6 worm cellular contexts compared by ENCODE assay signal in genomic region chrX:7139614-7140013, ce11.
TF ChIP-seq lines count a peak whose summit lies in the region.

Gene clec-86 (plus strand): TSS chrX:7139875.

TF ChIP-seq in whole organism, L1 larva, 84 proteins besides CTCF, POLR2A, EP300 and RAD21:
- TF ChIP-seq ceh-88 (GFP tag; IDR thresholded peaks at IDR 0.05; lab: Robert Waterston, UW) (no peak), lin-14 (GFP tag; optimal IDR thresholded peaks at IDR 0.05; lab: Kevin White, UChicago) (no peak), nhr-71 (tag; optimal IDR thresholded peaks at IDR 0.05; lab: Kevin White, UChicago) (peak; percentile 31), nhr-90 (tag; optimal IDR thresholded peaks at IDR 0.05; lab: Kevin White, UChicago; ENCODE audit: poor library complexity) (peak; percentile 16), elt-2 (tag; optimal IDR thresholded peaks at IDR 0.05; lab: Kevin White, UChicago) (peak; percentile 89), dsc-1 (tag; optimal IDR thresholded peaks at IDR 0.05; lab: Kevin White, UChicago) (peak; percentile 42), lin-15B (tag; optimal IDR thresholded peaks at IDR 0.05; lab: Kevin White, UChicago) (no peak), jun-1 (tag; optimal IDR thresholded peaks at IDR 0.05; lab: Kevin White, UChicago) (no peak), grh-1 (GFP tag; IDR thresholded peaks at IDR 0.05; lab: Robert Waterston, UW) (no peak), swsn-7 (tag; optimal IDR thresholded peaks at IDR 0.05; lab: Kevin White, UChicago) (no peak), xbp-1 (tag; optimal IDR thresholded peaks at IDR 0.05; lab: Kevin White, UChicago) (no peak), ama-1 (optimal IDR thresholded peaks at IDR 0.05; lab: Kevin White, UChicago) (no peak), tbx-2 (tag; optimal IDR thresholded peaks at IDR 0.05; lab: Kevin White, UChicago) (no peak), egl-27 (tag; optimal IDR thresholded peaks at IDR 0.05; lab: Kevin White, UChicago) (no peak)
TF ChIP-seq in whole organism, L1 larva: peak in this region for 4.

TF ChIP-seq in whole organism, L2 larva, 48 proteins besides CTCF, POLR2A, EP300 and RAD21:
- TF ChIP-seq elt-3 (tag; optimal IDR thresholded peaks at IDR 0.05; lab: Kevin White, UChicago) (no peak), fos-1 (tag; optimal IDR thresholded peaks at IDR 0.05; lab: Kevin White, UChicago) (peak; percentile 3)

TF ChIP-seq in whole organism, L3 larva, 47 proteins besides CTCF, POLR2A, EP300 and RAD21:
- TF ChIP-seq unc-39 (tag; optimal IDR thresholded peaks at IDR 0.05; lab: Kevin White, UChicago): no peak
- peak; percentile 89 for TF ChIP-seq pqm-1 (tag; optimal IDR thresholded peaks at IDR 0.05; lab: Kevin White, UChicago)
- peak; percentile 72 for TF ChIP-seq elt-2 (tag; optimal IDR thresholded peaks at IDR 0.05; lab: Kevin White, UChicago)

TF ChIP-seq in whole organism, L4 larva, 104 proteins besides CTCF, POLR2A, EP300 and RAD21:
- TF ChIP-seq mdl-1 (tag; optimal IDR thresholded peaks at IDR 0.05; lab: Kevin White, UChicago) (no peak), gei-8 (GFP tag; optimal IDR thresholded peaks at IDR 0.05; lab: Kevin White, UChicago) (no peak), madf-9 (GFP tag; conservative IDR thresholded peaks at IDR 0.05; lab: Robert Waterston, UW) (no peak), daf-16 (GFP tag; optimal IDR thresholded peaks at IDR 0.05; lab: Kevin White, UChicago) (no peak), daf-16 (tag; optimal IDR thresholded peaks at IDR 0.05; lab: Kevin White, UChicago) (peak; percentile 29), nhr-28 (tag; optimal IDR thresholded peaks at IDR 0.05; lab: Kevin White, UChicago) (peak; percentile 21), ceh-28 (tag; optimal IDR thresholded peaks at IDR 0.05; lab: Kevin White, UChicago) (no peak), ceh-32 (tag; optimal IDR thresholded peaks at IDR 0.05; lab: Kevin White, UChicago; ENCODE audit: poor library complexity) (no peak), dve-1 (tag; optimal IDR thresholded peaks at IDR 0.05; lab: Kevin White, UChicago; ENCODE audit: insufficient read depth) (peak; percentile 27), pqm-1 (tag; optimal IDR thresholded peaks at IDR 0.05; lab: Kevin White, UChicago) (peak; percentile 40), dmd-6 (GFP tag; IDR thresholded peaks at IDR 0.05; lab: Robert Waterston, UW) (peak; percentile 31; the same call in 1 of the 2 replicates), Y48G9A.11 (GFP tag; IDR thresholded peaks at IDR 0.05; lab: Robert Waterston, UW) (no peak)

TF ChIP-seq in whole organism, late embryonic, 69 proteins besides CTCF, POLR2A, EP300 and RAD21:
- TF ChIP-seq dve-1 (tag; optimal IDR thresholded peaks at IDR 0.05; lab: Kevin White, UChicago) (peak; percentile 3), pqm-1 (tag; optimal IDR thresholded peaks at IDR 0.05; lab: Kevin White, UChicago) (peak; percentile 23), gmeb-2 (tag; optimal IDR thresholded peaks at IDR 0.05; lab: Kevin White, UChicago) (no peak), elt-2 (tag; optimal IDR thresholded peaks at IDR 0.05; lab: Kevin White, UChicago) (peak; percentile 53), nhr-11 (tag; optimal IDR thresholded peaks at IDR 0.05; lab: Kevin White, UChicago) (no peak)
TF ChIP-seq in whole organism, late embryonic: peak in this region for 3.

TF ChIP-seq in whole organism, young adult, 124 proteins besides CTCF, POLR2A, EP300 and RAD21:
- TF ChIP-seq nhr-80 (tag; optimal IDR thresholded peaks at IDR 0.05; lab: Kevin White, UChicago) (peak; percentile 18), ekl-4 (GFP tag; IDR thresholded peaks at IDR 0.05; lab: Robert Waterston, UW) (no peak)
